Worm (Caenorhabditis elegans): ENCODE results near the gene nlp-13.

- TF ChIP-seq ama-1 (optimal IDR thresholded peaks at IDR 0.05) (no peak), efl-3 (GFP tag; optimal IDR thresholded peaks at IDR 0.05) (no peak), lin-15B (tag; optimal IDR thresholded peaks at IDR 0.05) (no peak)
These were observed 37.2 kb downstream of the nlp-13 start for ce11 chrV:4273372-4273771.

Data from whole organism, L1 larva.